Fruit fly (Drosophila melanogaster) whole organism, prepupa: ENCODE results near the gene Ca-beta.

Experiments used
- CG10669 ChIP-seq: fragments of 200-800 bp; sonication (Bioruptor generic); optimal IDR thresholded peaks from 3 replicates; lab custom pipeline; 2018; ENCODE audit warnings: missing biosample characterization, mild to moderate bottlenecking, missing genetic modification characterization, moderate library complexity
- CG8632 ChIP-seq: fragments of 200-800 bp; sonication (Bioruptor generic); optimal IDR thresholded peaks from 3 replicates; lab custom pipeline; 2016; ENCODE audit warnings: missing biosample characterization, missing genetic modification characterization
- Hr39 ChIP-seq: fragments of 200-800 bp; sonication (Bioruptor generic); optimal IDR thresholded peaks from 2 replicates; lab custom pipeline; 2016; ENCODE audit warnings: missing biosample characterization, missing genetic modification characterization
- fkh ChIP-seq: fragments of 200-800 bp; sonication (Bioruptor generic); optimal IDR thresholded peaks from 3 replicates; lab custom pipeline; 2017; ENCODE audit warnings: missing biosample characterization, mild to moderate bottlenecking, missing genetic modification characterization, moderate library complexity

dm6 chr2L:11228909-11229574 lies 25.7 kb upstream of the Ca-beta start:
- TF ChIP-seq fkh (GFP tag; lab: Kevin White, UChicago) (no peak), CG8632 (GFP tag; lab: Kevin White, UChicago) (no peak), Hr39 (GFP tag; lab: Kevin White, UChicago) (no peak), CG10669 (GFP tag; lab: Kevin White, UChicago) (no peak)
